Fruit fly (Drosophila melanogaster): ENCODE measurements around the gene Nnk.

DNA sequence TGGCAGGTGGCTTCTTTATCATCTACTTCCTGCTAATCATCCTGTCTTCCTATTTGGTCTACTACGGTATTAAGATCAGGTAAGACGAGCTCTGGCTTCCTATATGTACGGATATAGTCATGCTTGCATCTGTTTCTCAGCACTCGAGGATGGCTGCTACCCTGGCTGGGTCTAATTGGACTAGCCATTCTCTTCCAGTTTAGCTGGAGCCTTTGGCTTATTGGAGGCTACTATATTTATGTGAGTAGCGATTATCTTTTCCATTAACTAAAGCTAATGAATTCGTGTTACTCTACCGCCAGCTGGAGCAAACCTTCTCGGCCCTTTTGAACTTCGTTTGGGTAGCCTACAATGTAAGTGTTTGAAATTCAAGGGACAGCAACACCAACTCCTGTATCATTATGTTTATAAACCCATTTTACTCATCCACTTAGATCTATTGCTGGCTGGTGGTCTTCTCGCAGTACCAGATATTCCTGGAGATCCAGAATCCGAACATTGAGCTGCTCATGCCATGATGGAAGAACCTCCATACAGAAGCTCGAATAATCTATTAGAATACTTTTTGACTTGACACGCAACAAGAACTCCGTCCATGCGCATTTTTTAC is 9.4 kb downstream of the Nnk start:
- TF ChIP-seq CG30431 (GFP tag; optimal IDR thresholded peaks at IDR 0.05): no peak
- TF ChIP-seq CG18262 (tag; optimal IDR thresholded peaks at IDR 0.05): no peak
